Fruit fly (Drosophila melanogaster): Measurements from ENCODE around the gene RasGAP1.

Gene RasGAP1

dm6 chr3L:9845980-9846538 is 9.0 kb downstream of the RasGAP1 start:
- TF ChIP-seq Sin3A (optimal IDR thresholded peaks at IDR 0.05) (no peak), insv (optimal IDR thresholded peaks at IDR 0.05) (no peak), h (optimal IDR thresholded peaks at IDR 0.05) (no peak), psq (optimal IDR thresholded peaks at IDR 0.05) (no peak), ttk (optimal IDR thresholded peaks at IDR 0.05) (no peak)

- no peak for TF ChIP-seq insv (optimal IDR thresholded peaks at IDR 0.05)
- TF ChIP-seq Sin3A (optimal IDR thresholded peaks at IDR 0.05): no peak
- TF ChIP-seq psq (optimal IDR thresholded peaks at IDR 0.05): no peak
- TF ChIP-seq Myc (optimal IDR thresholded peaks at IDR 0.05): no peak
- no peak for TF ChIP-seq ttk (optimal IDR thresholded peaks at IDR 0.05)
- TF ChIP-seq h (optimal IDR thresholded peaks at IDR 0.05): no peak
These were observed 13.0 kb downstream of the RasGAP1 start for dm6 chr3L:9842043-9842442.

- TF ChIP-seq ttk (optimal IDR thresholded peaks at IDR 0.05) (no peak), Myc (optimal IDR thresholded peaks at IDR 0.05) (no peak), Sin3A (optimal IDR thresholded peaks at IDR 0.05) (no peak), psq (optimal IDR thresholded peaks at IDR 0.05) (no peak), insv (optimal IDR thresholded peaks at IDR 0.05) (no peak), h (optimal IDR thresholded peaks at IDR 0.05) (no peak)
These were observed 14.4 kb downstream of the RasGAP1 start for dm6 chr3L:9840710-9841109.

- no peak for TF ChIP-seq Sin3A (optimal IDR thresholded peaks at IDR 0.05)
- no peak for TF ChIP-seq h (optimal IDR thresholded peaks at IDR 0.05)
- no peak for TF ChIP-seq insv (optimal IDR thresholded peaks at IDR 0.05)
- no peak for TF ChIP-seq ttk (optimal IDR thresholded peaks at IDR 0.05)
- no peak for TF ChIP-seq Myc (optimal IDR thresholded peaks at IDR 0.05)
- no peak for TF ChIP-seq psq (optimal IDR thresholded peaks at IDR 0.05)
These were observed 16.6 kb downstream of the RasGAP1 start, which contains the start of gene Cdk8 for dm6 chr3L:9838534-9838933. TSS of gene Cdk8 (minus strand) at chr3L:9838670.

- TF ChIP-seq ttk (optimal IDR thresholded peaks at IDR 0.05) (no peak), psq (optimal IDR thresholded peaks at IDR 0.05) (no peak), h (optimal IDR thresholded peaks at IDR 0.05) (no peak), insv (optimal IDR thresholded peaks at IDR 0.05) (no peak), Myc (optimal IDR thresholded peaks at IDR 0.05) (no peak), Sin3A (optimal IDR thresholded peaks at IDR 0.05) (no peak)
These were observed 18.0 kb downstream of the RasGAP1 start for dm6 chr3L:9837053-9837452.

- TF ChIP-seq h (optimal IDR thresholded peaks at IDR 0.05): no peak
- TF ChIP-seq insv (optimal IDR thresholded peaks at IDR 0.05): no peak
These were observed 18.5 kb downstream of the RasGAP1 start, which contains the start of gene I-2 for dm6 chr3L:9836524-9837047. TSS of gene I-2 (minus strand) at chr3L:9836805.

- TF ChIP-seq Sin3A (optimal IDR thresholded peaks at IDR 0.05) (no peak), h (optimal IDR thresholded peaks at IDR 0.05) (no peak), psq (optimal IDR thresholded peaks at IDR 0.05) (no peak), Myc (optimal IDR thresholded peaks at IDR 0.05) (no peak), insv (optimal IDR thresholded peaks at IDR 0.05) (no peak), ttk (optimal IDR thresholded peaks at IDR 0.05) (no peak)
These were observed 23.0 kb downstream of the RasGAP1 start for dm6 chr3L:9832125-9832524.

- TF ChIP-seq Myc (optimal IDR thresholded peaks at IDR 0.05) (no peak), insv (optimal IDR thresholded peaks at IDR 0.05) (no peak), Sin3A (optimal IDR thresholded peaks at IDR 0.05) (no peak), psq (optimal IDR thresholded peaks at IDR 0.05) (no peak), ttk (optimal IDR thresholded peaks at IDR 0.05) (no peak), h (optimal IDR thresholded peaks at IDR 0.05) (no peak)
These were observed 25.3 kb downstream of the RasGAP1 start for dm6 chr3L:9829639-9830341.

- TF ChIP-seq insv (optimal IDR thresholded peaks at IDR 0.05) (no peak), Myc (optimal IDR thresholded peaks at IDR 0.05) (no peak), ttk (optimal IDR thresholded peaks at IDR 0.05) (no peak), h (optimal IDR thresholded peaks at IDR 0.05) (no peak), psq (optimal IDR thresholded peaks at IDR 0.05) (no peak), Sin3A (optimal IDR thresholded peaks at IDR 0.05) (no peak)
These were observed 25.9 kb downstream of the RasGAP1 start for dm6 chr3L:9829154-9829553.

dm6 chr3L:9824226-9824625 is 30.9 kb downstream of the RasGAP1 start:
- TF ChIP-seq psq (optimal IDR thresholded peaks at IDR 0.05) (no peak), ttk (optimal IDR thresholded peaks at IDR 0.05) (no peak), Sin3A (optimal IDR thresholded peaks at IDR 0.05) (no peak), h (optimal IDR thresholded peaks at IDR 0.05) (no peak), insv (optimal IDR thresholded peaks at IDR 0.05) (no peak), Myc (optimal IDR thresholded peaks at IDR 0.05) (no peak)

dm6 chr3L:9823797-9824196 is 31.3 kb downstream of the RasGAP1 start, which contains the start of gene Ilp5:
TSS of gene Ilp5 (minus strand) at chr3L:9823897.
- TF ChIP-seq psq (optimal IDR thresholded peaks at IDR 0.05) (no peak), insv (optimal IDR thresholded peaks at IDR 0.05) (no peak), ttk (optimal IDR thresholded peaks at IDR 0.05) (no peak), Myc (optimal IDR thresholded peaks at IDR 0.05) (no peak), h (optimal IDR thresholded peaks at IDR 0.05) (no peak), Sin3A (optimal IDR thresholded peaks at IDR 0.05) (no peak)

dm6 chr3L:9821138-9821681 is 33.9 kb downstream of the RasGAP1 start:
- TF ChIP-seq Sin3A (optimal IDR thresholded peaks at IDR 0.05) (no peak), Myc (optimal IDR thresholded peaks at IDR 0.05) (no peak), h (optimal IDR thresholded peaks at IDR 0.05) (no peak), ttk (optimal IDR thresholded peaks at IDR 0.05) (no peak), psq (optimal IDR thresholded peaks at IDR 0.05) (no peak)

Data from Kc167 (cell line).